Comparison of ENCODE assay signal across 1 fruit fly cellular context in the genomic region with DNA sequence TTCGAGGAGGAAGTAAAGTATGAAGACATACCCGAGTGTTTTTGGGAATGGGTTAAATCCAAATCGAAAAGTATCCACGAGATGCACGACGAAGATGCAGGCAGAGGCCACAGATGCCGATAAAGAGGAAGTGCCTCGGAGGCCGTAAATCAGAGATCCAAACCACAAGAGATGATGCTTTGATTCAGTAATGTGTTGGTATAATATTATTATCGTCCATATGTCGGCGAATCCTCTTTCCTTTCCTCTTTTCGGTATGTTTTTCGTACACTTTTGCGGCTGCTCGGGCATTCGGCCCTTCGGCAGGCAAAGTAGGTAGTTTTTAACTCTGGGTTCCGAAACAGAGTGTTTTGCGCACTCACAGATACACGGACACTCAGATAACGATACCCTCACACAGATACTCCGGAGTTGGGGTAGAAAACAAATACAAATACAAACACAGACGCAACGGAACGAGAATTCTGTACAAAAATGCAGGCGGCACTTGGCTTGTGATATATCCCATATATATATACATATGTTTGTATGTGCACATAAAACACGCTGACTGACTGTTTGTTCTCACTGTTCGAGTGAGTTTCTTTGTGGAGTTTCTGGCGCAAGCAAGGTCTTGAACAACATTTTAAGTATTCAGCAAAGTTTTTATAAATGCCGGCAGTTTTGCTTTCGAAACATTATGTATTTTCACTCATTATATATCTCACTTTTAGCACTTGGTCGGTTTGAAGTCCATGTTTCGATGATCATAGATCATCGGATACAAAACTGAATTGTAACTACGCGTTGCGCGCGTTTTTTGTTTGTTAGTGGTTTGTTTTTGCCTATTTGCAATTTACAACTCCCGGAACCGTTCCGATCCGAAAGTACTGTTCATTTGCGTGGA.
A peak's percentile ranks its signal among the peaks of the same experiment; 100 is the strongest.
TF ChIP-seq lines count a peak whose summit lies in the region.

No protein-coding gene starts in this region.

TF ChIP-seq in whole organism, embryonic, 481 proteins besides CTCF, POLR2A, EP300 and RAD21 (continued from another document and continues in another):
- peak; percentile 45 for TF ChIP-seq CG34376 (GFP tag; optimal IDR thresholded peaks at IDR 0.05; lab: Kevin White, UChicago)
- peak; percentile 61 for TF ChIP-seq sqz (GFP tag; optimal IDR thresholded peaks at IDR 0.05; lab: Kevin White, UChicago)
- TF ChIP-seq ase (GFP tag; IDR thresholded peaks at IDR 0.05; lab: Robert Waterston, UW) = no peak
- TF ChIP-seq HLH4C (GFP tag; IDR thresholded peaks at IDR 0.05; lab: Robert Waterston, UW; ENCODE audit: partially characterized antibody) = no peak
- no peak for TF ChIP-seq ro (GFP tag; IDR thresholded peaks at IDR 0.05; lab: Robert Waterston, UW)
- TF ChIP-seq tgo (GFP tag; IDR thresholded peaks at IDR 0.05; lab: Robert Waterston, UW) = no peak
- no peak for TF ChIP-seq ato (GFP tag; IDR thresholded peaks at IDR 0.05; lab: Robert Waterston, UW; ENCODE audit: partially characterized antibody)
- no peak for TF ChIP-seq Antp (GFP tag; optimal IDR thresholded peaks at IDR 0.05; lab: Kevin White, UChicago)
- no peak for TF ChIP-seq CG16863 (GFP tag; optimal IDR thresholded peaks at IDR 0.05; lab: Kevin White, UChicago)
- peak; percentile 25; the same call in 1 of the 2 replicates for TF ChIP-seq Awh (GFP tag; IDR thresholded peaks at IDR 0.05; lab: Robert Waterston, UW)
- no peak for TF ChIP-seq Elba2 (GFP tag; optimal IDR thresholded peaks at IDR 0.05; lab: Kevin White, UChicago)
- no peak for TF ChIP-seq vfl (GFP tag; optimal IDR thresholded peaks at IDR 0.05; lab: Kevin White, UChicago)
- no peak for TF ChIP-seq PHDP (tag; optimal IDR thresholded peaks at IDR 0.05; lab: Kevin White, UChicago)
- no peak for TF ChIP-seq ttk (GFP tag; IDR thresholded peaks at IDR 0.05; lab: Robert Waterston, UW)
- TF ChIP-seq CG14860 (GFP tag; IDR thresholded peaks at IDR 0.05; lab: Robert Waterston, UW; ENCODE audit: partially characterized antibody) = no peak
- no peak for TF ChIP-seq Hr78 (GFP tag; optimal IDR thresholded peaks at IDR 0.05; lab: Kevin White, UChicago)
- no peak for TF ChIP-seq Dll (GFP tag; IDR thresholded peaks at IDR 0.05; lab: Robert Waterston, UW; ENCODE audit: partially characterized antibody)
- peak; percentile 23 for TF ChIP-seq fd102C (GFP tag; optimal IDR thresholded peaks at IDR 0.05; lab: Kevin White, UChicago)
- TF ChIP-seq Hsf (GFP tag; optimal IDR thresholded peaks at IDR 0.05; lab: Kevin White, UChicago) = no peak
- TF ChIP-seq tll (GFP tag; optimal IDR thresholded peaks at IDR 0.05; lab: Kevin White, UChicago) = peak in 1 of 2 experiments; percentile 42
- no peak for TF ChIP-seq Eip74EF (GFP tag; optimal IDR thresholded peaks at IDR 0.05; lab: Kevin White, UChicago)
- no peak for TF ChIP-seq CG6654 (GFP tag; optimal IDR thresholded peaks at IDR 0.05; lab: Kevin White, UChicago)
- TF ChIP-seq ci (GFP tag; IDR thresholded peaks at IDR 0.05; lab: Robert Waterston, UW) = peak; percentile 16; the same call in 1 of the 3 replicates
- TF ChIP-seq Mes4 (GFP tag; optimal IDR thresholded peaks at IDR 0.05; lab: Kevin White, UChicago) = no peak
- no peak for TF ChIP-seq CG32767 (GFP tag; IDR thresholded peaks at IDR 0.05; lab: Robert Waterston, UW)
- TF ChIP-seq Ptx1 (GFP tag; IDR thresholded peaks at IDR 0.05; lab: Robert Waterston, UW) = no peak
- TF ChIP-seq org-1 (GFP tag; optimal IDR thresholded peaks at IDR 0.05; lab: Kevin White, UChicago) = no peak
- no peak for TF ChIP-seq Mad (GFP tag; optimal IDR thresholded peaks at IDR 0.05; lab: Kevin White, UChicago)
- no peak for TF ChIP-seq Usf (GFP tag; optimal IDR thresholded peaks at IDR 0.05; lab: Kevin White, UChicago)
- no peak for TF ChIP-seq Sry-β (GFP tag; optimal IDR thresholded peaks at IDR 0.05; lab: Kevin White, UChicago)
- no peak for TF ChIP-seq vnd (GFP tag; IDR thresholded peaks at IDR 0.05; lab: Robert Waterston, UW; ENCODE audit: partially characterized antibody)
- TF ChIP-seq CG11504 (tag; optimal IDR thresholded peaks at IDR 0.05; lab: Kevin White, UChicago) = no peak
- TF ChIP-seq NC2α (GFP tag; optimal IDR thresholded peaks at IDR 0.05; lab: Kevin White, UChicago) = no peak
- no peak for TF ChIP-seq CG17186 (GFP tag; optimal IDR thresholded peaks at IDR 0.05; lab: Kevin White, UChicago)
- TF ChIP-seq Ets97D (GFP tag; optimal IDR thresholded peaks at IDR 0.05; lab: Kevin White, UChicago) = no peak
- no peak for TF ChIP-seq Max (GFP tag; optimal IDR thresholded peaks at IDR 0.05; lab: Kevin White, UChicago)
- no peak for TF ChIP-seq CG9797 (GFP tag; optimal IDR thresholded peaks at IDR 0.05; lab: Kevin White, UChicago)
- TF ChIP-seq psq (GFP tag; optimal IDR thresholded peaks at IDR 0.05; lab: Kevin White, UChicago) = peak; percentile 42
- TF ChIP-seq CG6813 (GFP tag; optimal IDR thresholded peaks at IDR 0.05; lab: Kevin White, UChicago) = no peak
- no peak for TF ChIP-seq tx (GFP tag; optimal IDR thresholded peaks at IDR 0.05; lab: Kevin White, UChicago)
- TF ChIP-seq CG2712 (tag; optimal IDR thresholded peaks at IDR 0.05; lab: Kevin White, UChicago) = no peak
- TF ChIP-seq E2f1 (GFP tag; IDR thresholded peaks at IDR 0.05; lab: Robert Waterston, UW) = no peak; the same call in 1 of the 2 replicates
- no peak for TF ChIP-seq CG17612 (GFP tag; IDR thresholded peaks at IDR 0.05; lab: Robert Waterston, UW)
- no peak for TF ChIP-seq vvl (GFP tag; IDR thresholded peaks at IDR 0.05; lab: Robert Waterston, UW)
- TF ChIP-seq GATAe (GFP tag; conservative IDR thresholded peaks at IDR 0.05; lab: Robert Waterston, UW) = no peak
- no peak for TF ChIP-seq CG8944 (GFP tag; optimal IDR thresholded peaks at IDR 0.05; lab: Kevin White, UChicago)
- TF ChIP-seq CG4404 (GFP tag; IDR thresholded peaks at IDR 0.05; lab: Robert Waterston, UW) = no peak
- no peak for TF ChIP-seq inv (GFP tag; IDR thresholded peaks at IDR 0.05; lab: Robert Waterston, UW; ENCODE audit: partially characterized antibody)
- TF ChIP-seq bsh (GFP tag; optimal IDR thresholded peaks at IDR 0.05; lab: Kevin White, UChicago) = no peak
- TF ChIP-seq CG32532 (GFP tag; IDR thresholded peaks at IDR 0.05; lab: Robert Waterston, UW) = no peak; the same call in 1 of the 2 replicates
- no peak for TF ChIP-seq H15 (GFP tag; IDR thresholded peaks at IDR 0.05; lab: Robert Waterston, UW)
- no peak for TF ChIP-seq jing (GFP tag; optimal IDR thresholded peaks at IDR 0.05; lab: Kevin White, UChicago)
- peak; percentile 23 for TF ChIP-seq D19A (tag; optimal IDR thresholded peaks at IDR 0.05; lab: Kevin White, UChicago)
- TF ChIP-seq CG17361 (GFP tag; IDR thresholded peaks at IDR 0.05; lab: Robert Waterston, UW) = 0 out of 3 replicates have a peak, but pooled peaks have one; percentile 26
- TF ChIP-seq gt (GFP tag; IDR thresholded peaks at IDR 0.05; lab: Robert Waterston, UW) = no peak
- TF ChIP-seq tio (GFP tag; optimal IDR thresholded peaks at IDR 0.05; lab: Kevin White, UChicago) = no peak
- no peak for TF ChIP-seq CG6272 (GFP tag; IDR thresholded peaks at IDR 0.05; lab: Robert Waterston, UW)
- no peak for TF ChIP-seq CG17802 (tag; optimal IDR thresholded peaks at IDR 0.05; lab: Kevin White, UChicago)
- TF ChIP-seq CG6791 (GFP tag; IDR thresholded peaks at IDR 0.05; lab: Robert Waterston, UW; ENCODE audit: partially characterized antibody) = 0 out of 3 replicates have a peak, but pooled peaks have one; percentile 35
- TF ChIP-seq sisA (GFP tag; IDR thresholded peaks at IDR 0.05; lab: Robert Waterston, UW) = no peak
- TF ChIP-seq kay (GFP tag; optimal IDR thresholded peaks at IDR 0.05; lab: Kevin White, UChicago) = no peak
- TF ChIP-seq CG42726 (GFP tag; IDR thresholded peaks at IDR 0.05; lab: Robert Waterston, UW; ENCODE audit: partially characterized antibody) = no peak
- no peak for TF ChIP-seq CG7745 (tag; optimal IDR thresholded peaks at IDR 0.05; lab: Kevin White, UChicago)
- no peak for TF ChIP-seq CG4360 (GFP tag; IDR thresholded peaks at IDR 0.05; lab: Robert Waterston, UW)
- TF ChIP-seq lab (GFP tag; optimal IDR thresholded peaks at IDR 0.05; lab: Kevin White, UChicago) = peak; percentile 14
- TF ChIP-seq Dbx (GFP tag; IDR thresholded peaks at IDR 0.05; lab: Robert Waterston, UW) = no peak; the same call in 2 of the 3 replicates
- no peak for TF ChIP-seq hbn (GFP tag; IDR thresholded peaks at IDR 0.05; lab: Robert Waterston, UW; ENCODE audit: partially characterized antibody)
- no peak for TF ChIP-seq CG8290 (GFP tag; optimal IDR thresholded peaks at IDR 0.05; lab: Kevin White, UChicago)
- TF ChIP-seq CG8290 (tag; optimal IDR thresholded peaks at IDR 0.05; lab: Kevin White, UChicago) = no peak
- TF ChIP-seq CG15514 (GFP tag; optimal IDR thresholded peaks at IDR 0.05; lab: Kevin White, UChicago) = peak; percentile 90
- peak; percentile 39 for TF ChIP-seq CG12769 (tag; optimal IDR thresholded peaks at IDR 0.05; lab: Kevin White, UChicago)
- TF ChIP-seq Kr (GFP tag; optimal IDR thresholded peaks at IDR 0.05; lab: Kevin White, UChicago) = no peak
- TF ChIP-seq usp (GFP tag; optimal IDR thresholded peaks at IDR 0.05; lab: Kevin White, UChicago) = no peak
- TF ChIP-seq danr (GFP tag; IDR thresholded peaks at IDR 0.05; lab: Robert Waterston, UW) = no peak
- TF ChIP-seq CG9727 (GFP tag; optimal IDR thresholded peaks at IDR 0.05; lab: Kevin White, UChicago) = no peak
- TF ChIP-seq sr (GFP tag; IDR thresholded peaks at IDR 0.05; lab: Robert Waterston, UW) = no peak
- no peak for TF ChIP-seq Xbp1 (GFP tag; optimal IDR thresholded peaks at IDR 0.05; lab: Kevin White, UChicago)
- TF ChIP-seq CG1603 (tag; optimal IDR thresholded peaks at IDR 0.05; lab: Kevin White, UChicago) = no peak
- peak; percentile 12 for TF ChIP-seq CG12071 (GFP tag; optimal IDR thresholded peaks at IDR 0.05; lab: Kevin White, UChicago)
- TF ChIP-seq CG18476 (GFP tag; optimal IDR thresholded peaks at IDR 0.05; lab: Kevin White, UChicago) = no peak
- TF ChIP-seq Bteb2 (GFP tag; optimal IDR thresholded peaks at IDR 0.05; lab: Kevin White, UChicago) = no peak
- no peak for TF ChIP-seq hkb (optimal IDR thresholded peaks at IDR 0.05; lab: Kevin White, UChicago)
- no peak for TF ChIP-seq hkb (GFP tag; IDR thresholded peaks at IDR 0.05; lab: Robert Waterston, UW)
- TF ChIP-seq Oli (tag; optimal IDR thresholded peaks at IDR 0.05; lab: Kevin White, UChicago) = no peak
- no peak for TF ChIP-seq gfzf (GFP tag; optimal IDR thresholded peaks at IDR 0.05; lab: Kevin White, UChicago)
- TF ChIP-seq lilli (GFP tag; optimal IDR thresholded peaks at IDR 0.05; lab: Kevin White, UChicago) = peak; percentile 0
- TF ChIP-seq Rfx (GFP tag; IDR thresholded peaks at IDR 0.05; lab: Robert Waterston, UW) = peak; percentile 16; the same call in 1 of the 2 replicates
- TF ChIP-seq ATbp (GFP tag; optimal IDR thresholded peaks at IDR 0.05; lab: Kevin White, UChicago) = no peak
- TF ChIP-seq HLH3B (GFP tag; IDR thresholded peaks at IDR 0.05; lab: Robert Waterston, UW) = no peak
- TF ChIP-seq HmgZ (tag; optimal IDR thresholded peaks at IDR 0.05; lab: Kevin White, UChicago) = peak; percentile 14
- peak in 1 of 2 experiments; percentile 82 for TF ChIP-seq eve (GFP tag; optimal IDR thresholded peaks at IDR 0.05; lab: Kevin White, UChicago)
- no peak for TF ChIP-seq slp2 (GFP tag; optimal IDR thresholded peaks at IDR 0.05; lab: Kevin White, UChicago)
- TF ChIP-seq CG10462 (GFP tag; optimal IDR thresholded peaks at IDR 0.05; lab: Kevin White, UChicago) = no peak
- no peak for TF ChIP-seq chn (GFP tag; optimal IDR thresholded peaks at IDR 0.05; lab: Kevin White, UChicago)
- TF ChIP-seq CG10274 (GFP tag; optimal IDR thresholded peaks at IDR 0.05; lab: Kevin White, UChicago) = no peak
- no peak for TF ChIP-seq CG9215 (GFP tag; IDR thresholded peaks at IDR 0.05; lab: Robert Waterston, UW)
- TF ChIP-seq CG12391 (tag; optimal IDR thresholded peaks at IDR 0.05; lab: Kevin White, UChicago) = no peak
- no peak for TF ChIP-seq gem (tag; optimal IDR thresholded peaks at IDR 0.05; lab: Kevin White, UChicago)
- TF ChIP-seq D (optimal IDR thresholded peaks at IDR 0.05; lab: Kevin White, UChicago) = no peak
- TF ChIP-seq D (GFP tag; optimal IDR thresholded peaks at IDR 0.05; lab: Kevin White, UChicago) = no peak
- TF ChIP-seq Hr3 (GFP tag; optimal IDR thresholded peaks at IDR 0.05; lab: Kevin White, UChicago) = no peak
- TF ChIP-seq Jarid2 (GFP tag; optimal IDR thresholded peaks at IDR 0.05; lab: Kevin White, UChicago) = peak; percentile 98
- no peak for TF ChIP-seq Ravus (GFP tag; IDR thresholded peaks at IDR 0.05; lab: Robert Waterston, UW)
- no peak for TF ChIP-seq CG16779 (GFP tag; IDR thresholded peaks at IDR 0.05; lab: Robert Waterston, UW)
- no peak for TF ChIP-seq Adf1 (GFP tag; IDR thresholded peaks at IDR 0.05; lab: Robert Waterston, UW)
- TF ChIP-seq CG17328 (GFP tag; IDR thresholded peaks at IDR 0.05; lab: Robert Waterston, UW) = no peak
- TF ChIP-seq dimm (GFP tag; IDR thresholded peaks at IDR 0.05; lab: Robert Waterston, UW) = no peak
- TF ChIP-seq zfh2 (GFP tag; optimal IDR thresholded peaks at IDR 0.05; lab: Kevin White, UChicago) = no peak
- TF ChIP-seq lola (GFP tag; optimal IDR thresholded peaks at IDR 0.05; lab: Kevin White, UChicago) = no peak
- no peak for TF ChIP-seq corto (GFP tag; optimal IDR thresholded peaks at IDR 0.05; lab: Kevin White, UChicago)
- TF ChIP-seq YL-1 (GFP tag; optimal IDR thresholded peaks at IDR 0.05; lab: Kevin White, UChicago) = no peak
- TF ChIP-seq run (tag; optimal IDR thresholded peaks at IDR 0.05; lab: Kevin White, UChicago) = no peak
- no peak for TF ChIP-seq CG10959 (GFP tag; IDR thresholded peaks at IDR 0.05; lab: Robert Waterston, UW)
- no peak for TF ChIP-seq ind (GFP tag; optimal IDR thresholded peaks at IDR 0.05; lab: Kevin White, UChicago)
- TF ChIP-seq amos (GFP tag; IDR thresholded peaks at IDR 0.05; lab: Robert Waterston, UW; ENCODE audit: partially characterized antibody) = peak; percentile 38; the same call in 1 of the 2 replicates
- no peak for TF ChIP-seq slou (GFP tag; optimal IDR thresholded peaks at IDR 0.05; lab: Kevin White, UChicago)
- TF ChIP-seq gsb-n (tag; optimal IDR thresholded peaks at IDR 0.05; lab: Kevin White, UChicago) = no peak
- no peak for TF ChIP-seq CG7963 (GFP tag; IDR thresholded peaks at IDR 0.05; lab: Robert Waterston, UW; ENCODE audit: partially characterized antibody)
- TF ChIP-seq Chrac-16 (GFP tag; optimal IDR thresholded peaks at IDR 0.05; lab: Kevin White, UChicago) = no peak
- TF ChIP-seq CG12299 (tag; optimal IDR thresholded peaks at IDR 0.05; lab: Kevin White, UChicago) = no peak
- no peak for TF ChIP-seq zen2 (GFP tag; IDR thresholded peaks at IDR 0.05; lab: Robert Waterston, UW; ENCODE audit: partially characterized antibody)
- TF ChIP-seq CG10267 (tag; optimal IDR thresholded peaks at IDR 0.05; lab: Kevin White, UChicago) = no peak
- no peak for TF ChIP-seq CG2202 (tag; optimal IDR thresholded peaks at IDR 0.05; lab: Kevin White, UChicago)
- TF ChIP-seq lbe (GFP tag; optimal IDR thresholded peaks at IDR 0.05; lab: Kevin White, UChicago) = no peak
- no peak for TF ChIP-seq CG9932 (GFP tag; IDR thresholded peaks at IDR 0.05; lab: Robert Waterston, UW)
